Fruit fly (Drosophila melanogaster): ENCODE results near the gene Mon1.

DNA sequence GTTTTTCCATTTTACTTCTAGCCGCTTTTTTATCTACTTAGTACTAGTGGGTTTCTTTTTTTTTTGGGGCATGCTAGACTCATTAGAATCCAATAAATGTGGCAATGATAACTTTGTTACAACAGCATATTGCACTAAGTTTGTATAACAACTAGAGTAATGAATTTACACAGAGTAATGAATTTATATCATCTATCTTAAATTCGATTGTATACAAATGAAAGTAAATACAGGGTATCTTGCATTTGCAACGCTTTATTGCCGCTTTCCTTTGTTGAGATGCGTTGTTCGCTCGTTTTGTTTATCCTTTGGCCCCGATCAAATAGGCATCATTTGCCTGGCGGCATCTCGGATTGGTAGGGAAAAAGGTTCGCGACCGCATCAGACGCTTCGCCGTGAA lies 4.4 kb downstream of the Mon1 start:
- TF ChIP-seq br (GFP tag; optimal IDR thresholded peaks at IDR 0.05): no peak
- TF ChIP-seq Myc (optimal IDR thresholded peaks at IDR 0.05): no peak
- no peak for TF ChIP-seq fru (GFP tag; optimal IDR thresholded peaks at IDR 0.05)
- TF ChIP-seq Hr78 (GFP tag; optimal IDR thresholded peaks at IDR 0.05): no peak
- no peak for TF ChIP-seq brk (GFP tag; optimal IDR thresholded peaks at IDR 0.05)
- no peak for TF ChIP-seq Abd-B (GFP tag; optimal IDR thresholded peaks at IDR 0.05)
- no peak for TF ChIP-seq OdsH (GFP tag; optimal IDR thresholded peaks at IDR 0.05)

All from whole organism, wandering third instar larva.